Fruit fly (Drosophila melanogaster): ENCODE measurements around the gene Sfp33A2.

- TF ChIP-seq gl (tag; optimal IDR thresholded peaks at IDR 0.05), result no peak
- no peak for TF ChIP-seq CG4496 (GFP tag; IDR thresholded peaks at IDR 0.05)
- no peak for TF ChIP-seq CG12605 (GFP tag; IDR thresholded peaks at IDR 0.05)
- no peak for TF ChIP-seq CG34367 (tag; optimal IDR thresholded peaks at IDR 0.05)
- no peak for TF ChIP-seq EcR (GFP tag; optimal IDR thresholded peaks at IDR 0.05)
- no peak for TF ChIP-seq fd96Ca (GFP tag; IDR thresholded peaks at IDR 0.05)
- no peak for TF ChIP-seq Ets98B (GFP tag; IDR thresholded peaks at IDR 0.05)
Measured at dm6 chr2L:11812781-11813664, 24.5 kb upstream of the Sfp33A2 start.

Measured in whole organism, pupa.